Fruit fly (Drosophila melanogaster) whole organism, embryonic: ENCODE data around the gene trr.

Experiments
- Ada2b ChIP-seq: fragments of 200-800 bp; sonication (Bioruptor generic); IDR thresholded peaks from 2 replicates; pipeline ENCODE4 v1.3.6; 2022; ENCODE audit warnings: missing biosample characterization, missing genetic modification characterization
- B-H2 ChIP-seq: fragments of 200-800 bp; sonication (Bioruptor generic); optimal IDR thresholded peaks from 2 replicates; lab custom pipeline; 2018; ENCODE audit warnings: missing biosample characterization, mild to moderate bottlenecking, missing genetic modification characterization
- CG10462 ChIP-seq: fragments of 200-800 bp; sonication (Bioruptor generic); optimal IDR thresholded peaks from 2 replicates; lab custom pipeline; 2016; ENCODE audit warnings: missing biosample characterization, missing genetic modification characterization
- CG11247 ChIP-seq: fragments of 200-800 bp; sonication (Bioruptor generic); IDR thresholded peaks from 2 replicates; pipeline ENCODE4 v1.3.6; 2022; ENCODE audit warnings: missing biosample characterization, missing genetic modification characterization
- CG11560 ChIP-seq: fragments of 200-800 bp; sonication (Bioruptor generic); IDR thresholded peaks from 3 replicates; pipeline ENCODE4 v1.3.6; 2022; ENCODE audit warnings: missing biosample characterization, missing genetic modification characterization
- CG12071 ChIP-seq: fragments of 200-800 bp; sonication (Bioruptor generic); optimal IDR thresholded peaks from 3 replicates; lab custom pipeline; 2018; ENCODE audit warnings: missing biosample characterization, mild to moderate bottlenecking, missing genetic modification characterization
- CG13287 ChIP-seq: fragments of 200-800 bp; sonication (Bioruptor generic); IDR thresholded peaks from 2 replicates; pipeline ENCODE4 v1.3.6; 2022; ENCODE audit warnings: missing biosample characterization, missing genetic modification characterization; ENCODE audit not compliant: partially characterized antibody
- CG13424 ChIP-seq: fragments of 200-800 bp; sonication (Bioruptor generic); optimal IDR thresholded peaks from 2 replicates; lab custom pipeline; 2019; ENCODE audit warnings: missing biosample characterization, mild to moderate bottlenecking, missing genetic modification characterization, moderate library complexity
- CG16863 ChIP-seq: fragments of 200-800 bp; sonication (Bioruptor generic); optimal IDR thresholded peaks from 3 replicates; lab custom pipeline; 2016; ENCODE audit warnings: missing biosample characterization, missing genetic modification characterization
- CG18619 ChIP-seq: fragments of 200-800 bp; sonication (Bioruptor generic); optimal IDR thresholded peaks from 3 replicates; lab custom pipeline; 2017; ENCODE audit warnings: missing biosample characterization, mild to moderate bottlenecking, missing genetic modification characterization
- CG2199 ChIP-seq: fragments of 200-800 bp; sonication (Bioruptor generic); IDR thresholded peaks from 3 replicates; pipeline ENCODE4 v1.3.6; 2022; ENCODE audit warnings: missing biosample characterization, missing genetic modification characterization
- CG2712 ChIP-seq: fragments of 200-800 bp; optimal IDR thresholded peaks from 3 replicates; lab custom pipeline; 2019; ENCODE audit warnings: missing biosample characterization, mild to moderate bottlenecking, missing genetic modification characterization, moderate library complexity
- CG32772 ChIP-seq: fragments of 200-800 bp; sonication (Bioruptor generic); IDR thresholded peaks from 2 replicates; pipeline ENCODE4 v1.3.6; 2022; ENCODE audit warnings: missing biosample characterization, missing genetic modification characterization
- CG4328 ChIP-seq: fragments of 200-800 bp; sonication (Bioruptor generic); optimal IDR thresholded peaks from 3 replicates; lab custom pipeline; 2017; ENCODE audit warnings: missing biosample characterization, missing genetic modification reagents, missing genetic modification characterization
- CG4707 ChIP-seq: fragments of 200-800 bp; sonication (Bioruptor generic); optimal IDR thresholded peaks from 2 replicates; lab custom pipeline; 2018; ENCODE audit warnings: missing biosample characterization, mild to moderate bottlenecking, missing genetic modification characterization, moderate library complexity
- CG9437 ChIP-seq: fragments of 200-800 bp; sonication (Bioruptor generic); optimal IDR thresholded peaks from 2 replicates; lab custom pipeline; 2018; ENCODE audit warnings: missing biosample characterization, mild to moderate bottlenecking, missing genetic modification characterization
- CG9932 ChIP-seq: fragments of 200-800 bp; sonication (Bioruptor generic); IDR thresholded peaks from 2 replicates; pipeline ENCODE4 v1.3.6; 2022; ENCODE audit warnings: missing biosample characterization, missing genetic modification characterization
- CHES-1-like ChIP-seq: fragments of 200-800 bp; sonication (Bioruptor generic); optimal IDR thresholded peaks from 2 replicates; lab custom pipeline; 2016; ENCODE audit warnings: missing biosample characterization, missing genetic modification characterization
- Dad ChIP-seq: fragments of 200-800 bp; sonication (Bioruptor generic); optimal IDR thresholded peaks from 3 replicates; lab custom pipeline; 2016; ENCODE audit warnings: missing biosample characterization, missing genetic modification characterization
- Gug ChIP-seq: fragments of 200-800 bp; sonication (Bioruptor generic); IDR thresholded peaks from 4 replicates; pipeline ENCODE4 v1.3.6; 2022; ENCODE audit warnings: missing biosample characterization, missing genetic modification characterization
- HLHmδ ChIP-seq: fragments of 200-800 bp; sonication (Bioruptor generic); optimal IDR thresholded peaks from 2 replicates; lab custom pipeline; 2018; ENCODE audit warnings: missing biosample characterization, mild to moderate bottlenecking, missing genetic modification characterization, moderate library complexity
- Hr51 ChIP-seq, 2 experiments: fragments of 200-800 bp; sonication (Bioruptor generic); optimal IDR thresholded peaks; 2 replicates in 1 of 2; 3 replicates in 1 of 2; lab custom pipeline; 2016 to 2018; ENCODE audit warnings: missing biosample characterization in 2 of 2, missing genetic modification characterization in 2 of 2, mild to moderate bottlenecking in 1 of 2, moderate library complexity in 1 of 2
- Lim3 ChIP-seq: fragments of 200-800 bp; sonication (Bioruptor generic); IDR thresholded peaks from 2 replicates; pipeline ENCODE4 v1.3.6; 2022; ENCODE audit warnings: missing biosample characterization, missing genetic modification characterization
- Mrtf ChIP-seq: fragments of 200-800 bp; sonication (Bioruptor generic); IDR thresholded peaks from 3 replicates; pipeline ENCODE4 v1.3.6; 2022; ENCODE audit warnings: missing biosample characterization, missing genetic modification characterization
- Neu2 ChIP-seq: fragments of 200-800 bp; sonication (Bioruptor generic); optimal IDR thresholded peaks from 3 replicates; lab custom pipeline; 2016; ENCODE audit warnings: missing biosample characterization, missing genetic modification characterization, borderline replicate concordance
- Oli ChIP-seq: fragments of 200-800 bp; sonication (Bioruptor generic); optimal IDR thresholded peaks from 2 replicates; lab custom pipeline; 2018; ENCODE audit warnings: missing biosample characterization, mild to moderate bottlenecking, missing genetic modification characterization, moderate library complexity
- aop ChIP-seq: fragments of 200-800 bp; sonication (Bioruptor generic); IDR thresholded peaks from 2 replicates; pipeline ENCODE4 v1.3.6; 2022; ENCODE audit warnings: missing biosample characterization, missing genetic modification characterization
- az2 ChIP-seq: fragments of 200-800 bp; sonication (Bioruptor generic); optimal IDR thresholded peaks from 3 replicates; lab custom pipeline; 2016; ENCODE audit warnings: missing biosample characterization, missing genetic modification characterization
- bab2 ChIP-seq: fragments of 200-800 bp; sonication (Bioruptor generic); optimal IDR thresholded peaks from 2 replicates; lab custom pipeline; 2016; ENCODE audit warnings: missing biosample characterization, missing genetic modification characterization
- btn ChIP-seq: fragments of 200-800 bp; sonication (Bioruptor generic); optimal IDR thresholded peaks from 2 replicates; lab custom pipeline; 2016; ENCODE audit warnings: missing biosample characterization, missing genetic modification characterization
- cg ChIP-seq: fragments of 200-800 bp; sonication (Bioruptor generic); optimal IDR thresholded peaks from 3 replicates; lab custom pipeline; 2019; ENCODE audit warnings: missing biosample characterization, mild to moderate bottlenecking, missing genetic modification characterization, moderate library complexity
- chif ChIP-seq, 2 experiments: fragments of 200-800 bp; sonication (Bioruptor generic); optimal IDR thresholded peaks; 3 replicates each; lab custom pipeline; 2016; ENCODE audit warnings: missing biosample characterization in 2 of 2, missing genetic modification characterization in 2 of 2
- crp ChIP-seq, 2 experiments: fragments of 200-800 bp; sonication (Bioruptor generic); optimal IDR thresholded peaks; 2 replicates in 1 of 2; 3 replicates in 1 of 2; lab custom pipeline; 2017; ENCODE audit warnings: missing biosample characterization in 2 of 2, missing genetic modification characterization in 2 of 2, mild to moderate bottlenecking in 1 of 2, moderate library complexity in 1 of 2
- esg ChIP-seq: fragments of 200-800 bp; sonication (Bioruptor generic); conservative IDR thresholded peaks from 2 replicates; pipeline ENCODE4 v1.3.6; 2022; ENCODE audit warnings: missing biosample characterization, missing genetic modification characterization
- gcm ChIP-seq: fragments of 200-800 bp; sonication (Bioruptor generic); optimal IDR thresholded peaks from 2 replicates; lab custom pipeline; 2019; ENCODE audit warnings: missing biosample characterization, mild to moderate bottlenecking, missing genetic modification characterization, moderate library complexity
- gcm2 ChIP-seq: fragments of 200-800 bp; sonication (Bioruptor generic); optimal IDR thresholded peaks from 2 replicates; lab custom pipeline; 2016; ENCODE audit warnings: missing biosample characterization, missing genetic modification characterization
- gt ChIP-seq: fragments of 200-800 bp; sonication (Bioruptor generic); IDR thresholded peaks from 2 replicates; pipeline ENCODE4 v1.3.6; 2022; ENCODE audit warnings: missing biosample characterization, missing genetic modification characterization
- lmd ChIP-seq: fragments of 200-800 bp; sonication (Bioruptor generic); IDR thresholded peaks from 2 replicates; pipeline ENCODE4 v1.3.6; 2022; ENCODE audit warnings: missing biosample characterization, missing genetic modification characterization
- luna ChIP-seq: fragments of 200-800 bp; sonication (Bioruptor generic); optimal IDR thresholded peaks from 2 replicates; lab custom pipeline; 2016; ENCODE audit warnings: missing biosample characterization, missing genetic modification characterization
- nerfin-2 ChIP-seq: fragments of 200-800 bp; sonication (Bioruptor generic); IDR thresholded peaks from 2 replicates; pipeline ENCODE4 v1.3.6; 2022; ENCODE audit warnings: missing biosample characterization, missing genetic modification characterization; ENCODE audit not compliant: partially characterized antibody
- onecut ChIP-seq: fragments of 200-800 bp; sonication (Bioruptor generic); IDR thresholded peaks from 2 replicates; pipeline ENCODE4 v1.3.6; 2022; ENCODE audit warnings: missing biosample characterization, missing genetic modification characterization
- ranshi ChIP-seq: fragments of 200-800 bp; sonication (Bioruptor generic); IDR thresholded peaks from 2 replicates; pipeline ENCODE4 v1.3.6; 2022; ENCODE audit warnings: missing biosample characterization, missing genetic modification characterization
- run ChIP-seq: fragments of 200-800 bp; sonication (Bioruptor generic); optimal IDR thresholded peaks from 3 replicates; lab custom pipeline; 2018; ENCODE audit warnings: missing biosample characterization, mild to moderate bottlenecking, missing genetic modification characterization
- schlank ChIP-seq: fragments of 200-800 bp; sonication (Bioruptor generic); optimal IDR thresholded peaks from 2 replicates; lab custom pipeline; 2018; ENCODE audit warnings: missing biosample characterization, mild to moderate bottlenecking, missing genetic modification characterization
- sob ChIP-seq: fragments of 200-800 bp; sonication (Bioruptor generic); IDR thresholded peaks from 2 replicates; pipeline ENCODE4 v1.3.6; 2022; ENCODE audit warnings: missing biosample characterization, missing genetic modification characterization
- tgo ChIP-seq: fragments of 200-800 bp; sonication (Bioruptor generic); IDR thresholded peaks from 3 replicates; pipeline ENCODE4 v1.3.6; 2022; ENCODE audit warnings: missing biosample characterization, missing genetic modification characterization
- tll ChIP-seq, 2 experiments: fragments of 200-800 bp in 1 of 2; fragments of >200 bp in 1 of 2; sonication (Bioruptor generic) in 1 of 2; optimal IDR thresholded peaks; 2 replicates each; lab custom pipeline; 2017 to 2019; ENCODE audit warnings: missing biosample characterization in 2 of 2, missing genetic modification characterization in 2 of 2, mild to moderate bottlenecking in 1 of 2, moderate library complexity in 1 of 2
- tna ChIP-seq: fragments of 200-800 bp; sonication (Bioruptor generic); IDR thresholded peaks from 2 replicates; pipeline ENCODE4 v1.3.6; 2022; ENCODE audit warnings: missing biosample characterization, missing genetic modification characterization; ENCODE audit not compliant: partially characterized antibody
- unpg ChIP-seq: fragments of 200-800 bp; sonication (Bioruptor generic); optimal IDR thresholded peaks from 3 replicates; lab custom pipeline; 2018; ENCODE audit warnings: missing biosample characterization, mild to moderate bottlenecking, missing genetic modification characterization, moderate library complexity
- yki ChIP-seq: fragments of >200 bp; optimal IDR thresholded peaks from 3 replicates; lab custom pipeline; 2018

The trr gene

DNA sequence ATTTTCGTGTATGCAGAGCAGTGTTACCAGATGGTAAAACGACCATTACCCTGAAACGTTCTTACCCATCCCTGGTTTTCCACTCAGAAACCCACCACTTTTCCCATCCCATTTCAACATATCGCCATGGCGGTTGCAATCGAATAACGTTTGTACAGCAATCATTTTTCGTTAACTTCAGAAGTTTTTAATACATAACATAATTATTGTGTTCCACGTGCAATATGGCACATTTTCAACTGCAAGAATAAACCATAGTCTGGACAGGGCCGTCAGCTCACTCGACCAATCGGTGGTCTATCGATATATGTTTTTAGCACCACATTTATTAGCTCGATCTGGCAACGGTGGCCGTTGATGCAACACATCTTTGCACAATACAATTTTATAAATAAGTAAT lies at the start of gene trr, which contains the start of gene mRpL16 (continued):
- TF ChIP-seq gcm (GFP tag; lab: Kevin White, UChicago) (no peak), Mrtf (GFP tag; lab: Robert Waterston, UW) (no peak), chif (GFP tag; optimal IDR thresholded peaks at IDR 0.05; lab: Kevin White, UChicago) (peak in 1 of 2 experiments; percentile 28), crp (GFP tag; optimal IDR thresholded peaks at IDR 0.05; lab: Kevin White, UChicago) (peak in 1 of 2 experiments; percentile 24), az2 (no peak), Oli (no peak), CG16863 (GFP tag; lab: Kevin White, UChicago) (no peak), CG9437 (GFP tag; lab: Kevin White, UChicago) (no peak), B-H2 (GFP tag; lab: Kevin White, UChicago) (no peak), bab2 (GFP tag; lab: Kevin White, UChicago) (peak; percentile 38), CG10462 (no peak), CG12071 (GFP tag; lab: Kevin White, UChicago) (no peak), luna (no peak), aop (GFP tag; lab: Robert Waterston, UW) (no peak), Hr51 (GFP tag; optimal IDR thresholded peaks at IDR 0.05; lab: Kevin White, UChicago) (peak in 1 of 2 experiments; percentile 13), Lim3 (GFP tag; lab: Robert Waterston, UW) (no peak), CG13424 (tag; lab: Kevin White, UChicago) (peak; percentile 52), Dad (GFP tag; lab: Kevin White, UChicago) (peak; percentile 41), ranshi (0 out of 2 replicates have a peak, but pooled peaks have one; percentile 11), unpg (GFP tag; lab: Kevin White, UChicago) (peak; percentile 39), CG2712 (peak; percentile 65), CG32772 (GFP tag; lab: Robert Waterston, UW) (peak; percentile 41; the same call in 1 of the 2 replicates), CG11560 (tag; lab: Robert Waterston, UW) (peak; percentile 55; the same call in 1 of the 3 replicates), onecut (GFP tag; lab: Robert Waterston, UW) (no peak), yki (lab: Kevin White, UChicago) (no peak), Ada2b (no peak), schlank (no peak), tll (GFP tag; optimal IDR thresholded peaks at IDR 0.05; lab: Kevin White, UChicago) (no peak), HLHmδ (no peak), CHES-1-like (GFP tag; lab: Kevin White, UChicago) (peak; percentile 44), esg (GFP tag; lab: Robert Waterston, UW) (no peak), CG13287 (GFP tag; lab: Robert Waterston, UW) (peak; percentile 82), tgo (GFP tag; lab: Robert Waterston, UW) (0 out of 3 replicates have a peak, but pooled peaks have one; percentile 17), CG4328 (GFP tag; lab: Kevin White, UChicago) (no peak), CG18619 (GFP tag; lab: Kevin White, UChicago) (no peak), CG2199 (GFP tag; lab: Robert Waterston, UW) (no peak), Neu2 (no peak), tna (GFP tag; lab: Robert Waterston, UW) (no peak), btn (no peak), gt (GFP tag; lab: Robert Waterston, UW) (no peak), cg (GFP tag; lab: Kevin White, UChicago) (peak; percentile 7), lmd (GFP tag; lab: Robert Waterston, UW) (peak; percentile 33; the same call in 1 of the 2 replicates), nerfin-2 (GFP tag; lab: Robert Waterston, UW) (peak; percentile 51; the same call in 1 of the 2 replicates), CG4707 (GFP tag; lab: Kevin White, UChicago) (no peak), sob (GFP tag; lab: Robert Waterston, UW) (peak; percentile 40; the same call in 1 of the 2 replicates), gcm2 (GFP tag; lab: Kevin White, UChicago) (no peak), CG11247 (GFP tag; lab: Robert Waterston, UW) (peak; percentile 35; the same call in 1 of the 2 replicates), CG9932 (peak; percentile 66), run (tag; lab: Kevin White, UChicago) (no peak), Gug (GFP tag; lab: Robert Waterston, UW) (peak; percentile 30; the same call in 1 of the 4 replicates)
